Worm (Caenorhabditis elegans) whole organism, young adult: ENCODE results near the gene fbxc-25.

Source experiments
- F49E8.2 ChIP-seq: sonication (generic microtip); optimal IDR thresholded peaks from 3 replicates; lab custom pipeline; 2017; ENCODE audit warnings: missing genetic modification characterization, mild to moderate bottlenecking, missing compliant biosample characterization, antibody characterized with exemption, moderate library complexity; ENCODE audit not compliant: insufficient read depth
- aptf-2 ChIP-seq: fragments of 200-800 bp; sonication (Bioruptor generic); conservative IDR thresholded peaks from 2 replicates; pipeline ENCODE4 v1.3.6; 2022; ENCODE audit warnings: missing genetic modification reagents, missing genetic modification characterization, missing compliant biosample characterization
- die-1 ChIP-seq: sonication (generic microtip); optimal IDR thresholded peaks from 2 replicates; lab custom pipeline; 2016; ENCODE audit warnings: missing genotype, mild to moderate bottlenecking, missing genetic modification characterization, missing compliant biosample characterization
- efl-1 ChIP-seq: fragments of 150-350 bp; optimal IDR thresholded peaks from 2 replicates; lab custom pipeline; 2014; ENCODE audit warnings: missing biosample characterization, missing genetic modification reagents, missing genetic modification characterization
- lsy-27 ChIP-seq: sonication (generic microtip); optimal IDR thresholded peaks from 2 replicates; lab custom pipeline; 2017; ENCODE audit warnings: missing genetic modification characterization, mild to moderate bottlenecking, missing compliant biosample characterization, antibody characterized with exemption, missing genotype, borderline replicate concordance; ENCODE audit not compliant: insufficient read depth
- mxl-1 ChIP-seq: sonication (generic microtip); optimal IDR thresholded peaks from 2 replicates; lab custom pipeline; 2016; ENCODE audit warnings: missing genetic modification characterization, missing compliant biosample characterization
- nfya-1 ChIP-seq: sonication (generic microtip); optimal IDR thresholded peaks from 2 replicates; lab custom pipeline; 2017; ENCODE audit warnings: antibody characterized with exemption, missing compliant biosample characterization, missing genetic modification characterization, borderline replicate concordance; ENCODE audit not compliant: insufficient read depth
- pha-4 ChIP-seq: fragments of 150-350 bp; sonication (generic microtip); optimal IDR thresholded peaks from 2 replicates; lab custom pipeline; 2014; ENCODE audit warnings: missing biosample characterization, missing genetic modification reagents, missing genetic modification characterization
- snpc-3.4 ChIP-seq: sonication (generic microtip); optimal IDR thresholded peaks from 2 replicates; lab custom pipeline; 2017; ENCODE audit warnings: missing genetic modification characterization, mild to moderate bottlenecking, missing compliant biosample characterization, antibody characterized with exemption, moderate library complexity, missing genotype, missing genetic modification reagents
- snpc-4 ChIP-seq, 5 experiments: fragments of 150-350 bp in 1 of 5; sonication (generic microtip) in 4 of 5; optimal IDR thresholded peaks; 2 replicates each; lab custom pipeline; 2014 to 2018; ENCODE audit warnings: missing genetic modification characterization in 5 of 5, missing biosample characterization in 3 of 5, antibody characterized with exemption in 2 of 5, mild to moderate bottlenecking in 2 of 5, missing compliant biosample characterization in 2 of 5, missing genotype in 2 of 5, moderate library complexity in 2 of 5, missing genetic modification reagents in 1 of 5
- ztf-28 ChIP-seq: fragments of 200-800 bp; sonication (Bioruptor generic); IDR thresholded peaks from 2 replicates; pipeline ENCODE4 v1.3.6; 2022; ENCODE audit warnings: missing genetic modification reagents, missing genetic modification characterization, missing compliant biosample characterization
- ztf-3 ChIP-seq: fragments of 200-800 bp; sonication (Bioruptor generic); optimal IDR thresholded peaks from 2 replicates; lab custom pipeline; 2018; ENCODE audit warnings: mild to moderate bottlenecking, missing genetic modification characterization, missing compliant biosample characterization

DNA sequence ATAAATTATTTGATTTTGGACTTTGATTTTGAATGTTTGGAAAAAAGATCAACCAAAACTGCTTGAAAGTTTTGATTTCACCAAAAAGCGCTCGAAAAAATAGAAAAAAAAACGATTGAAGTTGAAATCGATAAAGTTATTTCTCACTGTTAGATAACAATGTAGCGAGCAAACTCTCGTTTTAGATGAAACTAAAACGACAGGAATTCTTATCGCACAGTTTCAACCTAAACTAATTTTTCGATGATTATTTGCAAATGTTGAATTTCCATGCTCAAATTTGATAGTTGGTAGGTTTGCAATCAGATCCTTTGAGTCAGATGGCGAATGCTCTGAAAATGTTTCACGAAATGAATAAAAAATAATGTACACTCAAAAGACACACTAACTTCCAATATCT is 3.5 kb downstream of the fbxc-25 start:
- no peak for TF ChIP-seq mxl-1
- no peak for TF ChIP-seq ztf-28
- no peak for TF ChIP-seq die-1 (tag; lab: Kevin White, UChicago)
- TF ChIP-seq lsy-27 = no peak
- no peak for TF ChIP-seq efl-1 (GFP tag; lab: Kevin White, UChicago)
- no peak for TF ChIP-seq nfya-1 (tag; lab: Kevin White, UChicago)
- TF ChIP-seq pha-4 (tag; lab: Kevin White, UChicago) = no peak
- TF ChIP-seq F49E8.2 (tag; lab: Kevin White, UChicago) = no peak
- TF ChIP-seq snpc-3.4 = no peak
- TF ChIP-seq snpc-4 (GFP tag; optimal IDR thresholded peaks at IDR 0.05; lab: Kevin White, UChicago) = no peak
- no peak for TF ChIP-seq snpc-4 (tag; optimal IDR thresholded peaks at IDR 0.05; lab: Kevin White, UChicago)
- TF ChIP-seq aptf-2 = no peak
- no peak for TF ChIP-seq ztf-3 (GFP tag; lab: Kevin White, UChicago)
